Fruit fly (Drosophila melanogaster) whole organism, embryonic: ENCODE data around the gene CG34293.

Source experiments
- Abd-B ChIP-seq: fragments of 200-800 bp; sonication (Bioruptor generic); optimal IDR thresholded peaks from 2 replicates; lab custom pipeline; 2018; ENCODE audit warnings: missing biosample characterization, mild to moderate bottlenecking, missing genetic modification characterization, moderate library complexity
- Atf6 ChIP-seq: fragments of 200-800 bp; sonication (Bioruptor generic); IDR thresholded peaks from 2 replicates; pipeline ENCODE4 v1.3.6; 2022; ENCODE audit warnings: missing biosample characterization, missing genetic modification characterization
- CG10654 ChIP-seq: fragments of 200-800 bp; sonication (Bioruptor generic); optimal IDR thresholded peaks from 2 replicates; lab custom pipeline; 2016; ENCODE audit warnings: missing biosample characterization, missing genetic modification characterization
- CG10979 ChIP-seq: fragments of 200-800 bp; sonication (Bioruptor generic); optimal IDR thresholded peaks from 2 replicates; lab custom pipeline; 2018; ENCODE audit warnings: missing biosample characterization, mild to moderate bottlenecking, missing genetic modification characterization, moderate library complexity
- CG11247 ChIP-seq: fragments of 200-800 bp; sonication (Bioruptor generic); IDR thresholded peaks from 2 replicates; pipeline ENCODE4 v1.3.6; 2022; ENCODE audit warnings: missing biosample characterization, missing genetic modification characterization
- CG12219 ChIP-seq: fragments of 200-800 bp; sonication (Bioruptor generic); optimal IDR thresholded peaks from 3 replicates; lab custom pipeline; 2018; ENCODE audit warnings: missing biosample characterization, mild to moderate bottlenecking, missing genetic modification characterization
- CG12659 ChIP-seq: fragments of 200-800 bp; sonication (Bioruptor generic); optimal IDR thresholded peaks from 3 replicates; lab custom pipeline; 2017; ENCODE audit warnings: mild to moderate bottlenecking, missing biosample characterization, missing genetic modification reagents, missing genetic modification characterization
- CG12744 ChIP-seq: fragments of 200-800 bp; sonication (Bioruptor generic); optimal IDR thresholded peaks from 2 replicates; lab custom pipeline; 2016; ENCODE audit warnings: missing biosample characterization, missing genetic modification characterization
- CG15011 ChIP-seq: fragments of 200-800 bp; sonication (Bioruptor generic); optimal IDR thresholded peaks from 3 replicates; lab custom pipeline; 2018; ENCODE audit warnings: missing biosample characterization, mild to moderate bottlenecking, missing genetic modification characterization
- CG1529 ChIP-seq: fragments of 200-800 bp; sonication (Bioruptor generic); optimal IDR thresholded peaks from 3 replicates; lab custom pipeline; 2018; ENCODE audit warnings: missing biosample characterization, missing genetic modification characterization
- CG18011 ChIP-seq: fragments of 200-800 bp; sonication (Bioruptor generic); optimal IDR thresholded peaks from 2 replicates; lab custom pipeline; 2017; ENCODE audit warnings: missing biosample characterization, missing genetic modification characterization, mild to moderate bottlenecking, moderate library complexity, missing genotype
- CG2120 ChIP-seq: fragments of 200-800 bp; sonication (Bioruptor generic); optimal IDR thresholded peaks from 3 replicates; lab custom pipeline; 2016; ENCODE audit warnings: missing biosample characterization, missing genetic modification characterization
- CG34422 ChIP-seq: fragments of 200-800 bp; sonication (Bioruptor generic); IDR thresholded peaks from 3 replicates; pipeline ENCODE4 v1.3.6; 2022; ENCODE audit warnings: missing biosample characterization, missing genetic modification characterization
- CG4707 ChIP-seq: fragments of 200-800 bp; sonication (Bioruptor generic); optimal IDR thresholded peaks from 2 replicates; lab custom pipeline; 2018; ENCODE audit warnings: missing biosample characterization, mild to moderate bottlenecking, missing genetic modification characterization, moderate library complexity
- CG4820 ChIP-seq: fragments of 200-800 bp; sonication (Bioruptor generic); optimal IDR thresholded peaks from 3 replicates; lab custom pipeline; 2016; ENCODE audit warnings: missing biosample characterization, missing genetic modification characterization
- CG6683 ChIP-seq: fragments of 200-800 bp; sonication (Bioruptor generic); optimal IDR thresholded peaks from 2 replicates; lab custom pipeline; 2017; ENCODE audit warnings: missing biosample characterization, mild to moderate bottlenecking, missing genetic modification characterization, missing genetic modification reagents
- CG6689 ChIP-seq: fragments of 200-800 bp; sonication (Bioruptor generic); IDR thresholded peaks from 2 replicates; pipeline ENCODE4 v1.3.6; 2022; ENCODE audit warnings: missing biosample characterization, missing genetic modification characterization
- CG9797 ChIP-seq: fragments of 200-800 bp; sonication (Bioruptor generic); optimal IDR thresholded peaks from 3 replicates; lab custom pipeline; 2018; ENCODE audit warnings: missing biosample characterization, mild to moderate bottlenecking, missing genetic modification characterization
- CHES-1-like ChIP-seq: fragments of 200-800 bp; sonication (Bioruptor generic); optimal IDR thresholded peaks from 2 replicates; lab custom pipeline; 2016; ENCODE audit warnings: missing biosample characterization, missing genetic modification characterization
- Dfd ChIP-seq, 2 experiments: fragments of >200 bp; optimal IDR thresholded peaks; 2 replicates each; lab custom pipeline; 2017; ENCODE audit warnings: missing biosample characterization in 2 of 2, missing genetic modification characterization in 2 of 2
- Doc3 ChIP-seq: fragments of 200-800 bp; sonication (Bioruptor generic); IDR thresholded peaks from 3 replicates; pipeline ENCODE4 v1.3.6; 2022; ENCODE audit warnings: missing biosample characterization, missing genetic modification characterization; ENCODE audit not compliant: partially characterized antibody
- Fer3 ChIP-seq: fragments of 200-800 bp; sonication (Bioruptor generic); optimal IDR thresholded peaks from 2 replicates; lab custom pipeline; 2018; ENCODE audit warnings: missing biosample characterization, mild to moderate bottlenecking, missing genetic modification characterization, moderate library complexity
- Hey ChIP-seq: fragments of 200-800 bp; sonication (Bioruptor generic); optimal IDR thresholded peaks from 3 replicates; lab custom pipeline; 2018; ENCODE audit warnings: missing biosample characterization, mild to moderate bottlenecking, missing genetic modification characterization
- Hr3 ChIP-seq: fragments of 200-800 bp; sonication (Bioruptor generic); optimal IDR thresholded peaks from 3 replicates; lab custom pipeline; 2016; ENCODE audit warnings: missing biosample characterization, missing genetic modification characterization
- Hr51 ChIP-seq, 2 experiments: fragments of 200-800 bp; sonication (Bioruptor generic); optimal IDR thresholded peaks; 2 replicates in 1 of 2; 3 replicates in 1 of 2; lab custom pipeline; 2016 to 2018; ENCODE audit warnings: missing biosample characterization in 2 of 2, missing genetic modification characterization in 2 of 2, mild to moderate bottlenecking in 1 of 2, moderate library complexity in 1 of 2
- Hr78 ChIP-seq, 2 experiments: fragments of 200-800 bp in 1 of 2; fragments of >200 bp in 1 of 2; sonication (Bioruptor generic) in 1 of 2; optimal IDR thresholded peaks; 2 replicates each; lab custom pipeline; 2017 to 2019; ENCODE audit warnings: missing biosample characterization in 2 of 2, missing genetic modification characterization in 2 of 2, mild to moderate bottlenecking in 1 of 2, moderate library complexity in 1 of 2
- Med ChIP-seq: fragments of 200-800 bp; sonication (Bioruptor generic); peaks from one replicate; lab custom pipeline; 2016; ENCODE audit warnings: missing biosample characterization, missing genetic modification characterization, mild to moderate bottlenecking, inconsistent platforms, moderate library complexity
- Poxn ChIP-seq: fragments of 200-800 bp; sonication (Bioruptor generic); IDR thresholded peaks from 2 replicates; pipeline ENCODE4 v1.3.6; 2022; ENCODE audit warnings: missing biosample characterization, missing genetic modification characterization
- Vsx1 ChIP-seq: fragments of 200-800 bp; sonication (Bioruptor generic); optimal IDR thresholded peaks from 2 replicates; lab custom pipeline; 2017; ENCODE audit warnings: missing biosample characterization, mild to moderate bottlenecking, missing genetic modification characterization, missing genetic modification reagents
- abd-A ChIP-seq: fragments of 200-800 bp; sonication (Bioruptor generic); optimal IDR thresholded peaks from 3 replicates; lab custom pipeline; 2019; ENCODE audit warnings: missing biosample characterization, mild to moderate bottlenecking, missing genetic modification characterization, moderate library complexity
- ato ChIP-seq: fragments of 200-800 bp; sonication (Bioruptor generic); IDR thresholded peaks from 2 replicates; pipeline ENCODE4 v1.3.6; 2022; ENCODE audit warnings: missing biosample characterization, missing genetic modification characterization; ENCODE audit not compliant: partially characterized antibody
- cad ChIP-seq: fragments of >200 bp; optimal IDR thresholded peaks from 2 replicates; lab custom pipeline; 2017; ENCODE audit warnings: missing biosample characterization, missing genetic modification characterization
- crp ChIP-seq, 2 experiments: fragments of 200-800 bp; sonication (Bioruptor generic); optimal IDR thresholded peaks; 2 replicates in 1 of 2; 3 replicates in 1 of 2; lab custom pipeline; 2017; ENCODE audit warnings: missing biosample characterization in 2 of 2, missing genetic modification characterization in 2 of 2, mild to moderate bottlenecking in 1 of 2, moderate library complexity in 1 of 2
- cwo ChIP-seq: fragments of 200-800 bp; sonication (Bioruptor generic); optimal IDR thresholded peaks from 3 replicates; lab custom pipeline; 2017; ENCODE audit warnings: missing biosample characterization, missing genetic modification characterization, mild to moderate bottlenecking, moderate library complexity, missing genetic modification reagents
- dm ChIP-seq: fragments of 200-800 bp; sonication (Bioruptor generic); optimal IDR thresholded peaks from 3 replicates; lab custom pipeline; 2016; ENCODE audit warnings: missing biosample characterization, missing genetic modification characterization
- h ChIP-seq: fragments of >200 bp; optimal IDR thresholded peaks from 2 replicates; lab custom pipeline; 2017
- jing ChIP-seq: fragments of 200-800 bp; sonication (Bioruptor generic); optimal IDR thresholded peaks from 2 replicates; lab custom pipeline; 2018; ENCODE audit warnings: missing biosample characterization, mild to moderate bottlenecking, missing genetic modification characterization
- lola ChIP-seq, 3 experiments: fragments of >200 bp in 2 of 3; fragments of 200-800 bp in 1 of 3; sonication (Bioruptor generic) in 1 of 3; optimal IDR thresholded peaks; 2 replicates each; lab custom pipeline; 2017 to 2019; ENCODE audit warnings: missing biosample characterization in 3 of 3, missing genetic modification characterization in 3 of 3, mild to moderate bottlenecking in 1 of 3, moderate library complexity in 1 of 3
- nau ChIP-seq: fragments of 200-800 bp; sonication (Bioruptor generic); optimal IDR thresholded peaks from 3 replicates; lab custom pipeline; 2017; ENCODE audit warnings: missing biosample characterization, mild to moderate bottlenecking, missing genetic modification characterization, missing genetic modification reagents
- onecut ChIP-seq: fragments of 200-800 bp; sonication (Bioruptor generic); IDR thresholded peaks from 2 replicates; pipeline ENCODE4 v1.3.6; 2022; ENCODE audit warnings: missing biosample characterization, missing genetic modification characterization
- pan ChIP-seq, 4 experiments: fragments of >200 bp in 3 of 4; fragments of 200-800 bp in 1 of 4; sonication (Bioruptor generic) in 1 of 4; optimal IDR thresholded peaks in 3 of 4; IDR thresholded peaks in 1 of 4; 2 replicates each; pipeline versions ENCODE4 v1.3.6 to Lab custom; 2017 to 2022; ENCODE audit warnings: missing biosample characterization in 2 of 4, missing genetic modification characterization in 2 of 4, mixed read lengths in 1 of 4
- psq ChIP-seq: fragments of 200-800 bp; sonication (Bioruptor generic); optimal IDR thresholded peaks from 2 replicates; lab custom pipeline; 2017; ENCODE audit warnings: missing biosample characterization, missing genetic modification characterization
- scrt ChIP-seq: fragments of 200-800 bp; sonication (Bioruptor generic); optimal IDR thresholded peaks from 2 replicates; lab custom pipeline; 2018; ENCODE audit warnings: missing biosample characterization, mild to moderate bottlenecking, missing genetic modification characterization, moderate library complexity
- sim ChIP-seq: fragments of 200-800 bp; sonication (Bioruptor generic); IDR thresholded peaks from 2 replicates; pipeline ENCODE4 v1.3.6; 2022; ENCODE audit warnings: missing biosample characterization, missing genetic modification characterization
- ssp ChIP-seq: fragments of 200-800 bp; sonication (Bioruptor generic); IDR thresholded peaks from 2 replicates; pipeline ENCODE4 v1.3.6; 2022; ENCODE audit warnings: missing biosample characterization, missing genetic modification characterization
- tin ChIP-seq: fragments of 200-800 bp; sonication (Bioruptor generic); optimal IDR thresholded peaks from 3 replicates; lab custom pipeline; 2016; ENCODE audit warnings: missing biosample characterization, missing genetic modification characterization
- tna ChIP-seq: fragments of 200-800 bp; sonication (Bioruptor generic); IDR thresholded peaks from 2 replicates; pipeline ENCODE4 v1.3.6; 2022; ENCODE audit warnings: missing biosample characterization, missing genetic modification characterization; ENCODE audit not compliant: partially characterized antibody
- twi ChIP-seq: fragments of 200-800 bp; optimal IDR thresholded peaks from 2 replicates; lab custom pipeline; 2019; ENCODE audit warnings: missing biosample characterization, mild to moderate bottlenecking, missing genetic modification characterization, moderate library complexity
- wdn ChIP-seq: fragments of 200-800 bp; sonication (Bioruptor generic); IDR thresholded peaks from 2 replicates; pipeline ENCODE4 v1.3.6; 2022; ENCODE audit warnings: missing biosample characterization, missing genetic modification characterization
- zf30C ChIP-seq: fragments of 200-800 bp; sonication (Bioruptor generic); optimal IDR thresholded peaks from 3 replicates; lab custom pipeline; 2018; ENCODE audit warnings: missing biosample characterization, mild to moderate bottlenecking, missing genetic modification characterization

The CG34293 gene

DNA sequence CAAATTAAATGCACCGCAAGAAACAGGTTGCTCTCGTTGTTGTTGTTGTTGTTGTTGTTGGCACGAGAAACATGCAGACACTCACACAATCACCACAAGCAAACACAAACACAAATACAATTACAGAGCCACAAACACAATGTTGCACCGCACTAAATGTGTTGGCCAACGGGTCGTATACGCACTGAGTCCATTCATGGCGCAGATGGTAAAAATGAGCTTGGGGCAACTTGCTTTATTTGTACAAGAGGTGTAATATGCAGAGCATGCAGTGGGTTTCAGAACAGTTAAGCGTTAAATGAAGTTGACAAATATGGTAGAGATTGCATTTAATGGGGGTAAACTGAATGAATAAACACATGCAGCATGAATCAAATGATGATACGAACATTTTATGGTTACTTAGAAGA, 27.5 kb downstream of the CG34293 start (continued):
- TF ChIP-seq CG15011 (no peak), onecut (GFP tag; lab: Robert Waterston, UW) (no peak), Poxn (GFP tag; lab: Robert Waterston, UW) (no peak), CG18011 (GFP tag; lab: Kevin White, UChicago) (no peak), scrt (GFP tag; lab: Kevin White, UChicago) (no peak), sim (GFP tag; lab: Robert Waterston, UW) (no peak), Doc3 (GFP tag; lab: Robert Waterston, UW) (no peak), jing (GFP tag; lab: Kevin White, UChicago) (no peak), Fer3 (tag; lab: Kevin White, UChicago) (no peak), Dfd (GFP tag; optimal IDR thresholded peaks at IDR 0.05; lab: Kevin White, UChicago) (no peak), Hr3 (GFP tag; lab: Kevin White, UChicago) (no peak), h (lab: Kevin White, UChicago) (no peak), nau (GFP tag; lab: Kevin White, UChicago) (peak; percentile 45), crp (GFP tag; optimal IDR thresholded peaks at IDR 0.05; lab: Kevin White, UChicago) (no peak), CG2120 (GFP tag; lab: Kevin White, UChicago) (no peak), CG10979 (peak; percentile 53), CG12219 (GFP tag; lab: Kevin White, UChicago) (no peak), CG34422 (no peak), abd-A (no peak), cwo (peak; percentile 2), cad (GFP tag; lab: Kevin White, UChicago) (no peak), ato (no peak), wdn (GFP tag; lab: Robert Waterston, UW) (no peak), CG4707 (GFP tag; lab: Kevin White, UChicago) (peak; percentile 54), tna (no peak), CG6683 (GFP tag; lab: Kevin White, UChicago) (peak; percentile 10), CG10654 (peak; percentile 42), Vsx1 (GFP tag; lab: Kevin White, UChicago) (no peak), ssp (no peak), Hr51 (GFP tag; optimal IDR thresholded peaks at IDR 0.05; lab: Kevin White, UChicago) (peak in 1 of 2 experiments; percentile 13), CG6689 (GFP tag; lab: Robert Waterston, UW) (0 out of 2 replicates have a peak, but pooled peaks have one; percentile 24), Med (GFP tag; lab: Kevin White, UChicago) (peak; percentile 80), CG11247 (GFP tag; lab: Robert Waterston, UW) (no peak), CG1529 (GFP tag; lab: Kevin White, UChicago) (peak; percentile 64), CG4820 (GFP tag; lab: Kevin White, UChicago) (no peak), psq (no peak), pan (optimal IDR thresholded peaks at IDR 0.05; lab: Kevin White, UChicago) (no peak), pan (GFP tag; optimal IDR thresholded peaks at IDR 0.05 in 1 of 2, IDR thresholded peaks at IDR 0.05 in 1 of 2) (no peak), tin (GFP tag; lab: Kevin White, UChicago) (no peak), CG12659 (GFP tag; lab: Kevin White, UChicago) (peak; percentile 11), CHES-1-like (no peak), lola (GFP tag; optimal IDR thresholded peaks at IDR 0.05; lab: Kevin White, UChicago) (peak in 1 of 3 experiments; percentile 31), Hr78 (GFP tag; optimal IDR thresholded peaks at IDR 0.05; lab: Kevin White, UChicago) (peak in 1 of 2 experiments; percentile 68), Abd-B (no peak), Atf6 (no peak), dm (GFP tag; lab: Kevin White, UChicago) (no peak), Hey (tag; lab: Kevin White, UChicago) (peak; percentile 1), twi (tag; lab: Kevin White, UChicago) (peak; percentile 70), CG12744 (GFP tag; lab: Kevin White, UChicago) (no peak), zf30C (GFP tag; lab: Kevin White, UChicago) (no peak), CG9797 (GFP tag; lab: Kevin White, UChicago) (no peak)
